Fruit fly (Drosophila melanogaster): ENCODE results near the gene Las.
A peak's percentile ranks its signal among the peaks of the same experiment; 100 is the strongest.

Gene Las

DNA sequence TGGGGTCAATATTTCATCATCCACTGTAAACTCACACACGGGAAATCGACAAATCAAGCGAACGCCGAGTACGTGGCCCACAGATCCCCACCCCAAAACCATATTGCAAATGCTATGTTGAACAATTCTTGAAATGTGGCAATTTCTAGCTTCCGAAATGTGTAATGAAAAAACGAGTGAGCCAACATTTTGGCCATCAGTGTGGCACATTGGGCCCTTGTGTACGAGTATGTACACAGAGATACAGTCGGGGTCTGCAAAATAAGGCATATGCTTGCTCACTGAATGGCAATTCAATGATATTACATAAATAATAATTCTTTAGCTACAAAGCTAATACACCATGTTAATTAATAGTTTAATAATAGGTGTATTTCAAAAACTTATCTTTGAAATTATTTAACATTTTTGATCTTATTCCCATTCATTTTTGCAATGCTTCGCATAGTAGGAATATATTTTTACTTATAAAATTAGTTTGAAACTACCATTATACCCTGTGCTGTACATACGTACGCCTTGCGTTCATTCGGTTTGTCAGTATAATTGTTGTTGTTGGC lies 32.5 kb downstream of the Las start (continued):
- peak; percentile 85 for TF ChIP-seq cwo (GFP tag; optimal IDR thresholded peaks at IDR 0.05)
- TF ChIP-seq CG30403 (GFP tag; optimal IDR thresholded peaks at IDR 0.05), result peak; percentile 92
- TF ChIP-seq Side (GFP tag; optimal IDR thresholded peaks at IDR 0.05), result peak; percentile 67
- peak; percentile 85 for TF ChIP-seq CG9437 (GFP tag; optimal IDR thresholded peaks at IDR 0.05)
- peak; percentile 80 for TF ChIP-seq gro (GFP tag; optimal IDR thresholded peaks at IDR 0.05)
- TF ChIP-seq Fer3 (tag; optimal IDR thresholded peaks at IDR 0.05), result peak; percentile 89
- TF ChIP-seq kni (GFP tag; optimal IDR thresholded peaks at IDR 0.05), result peak; percentile 37
- TF ChIP-seq trem (tag; optimal IDR thresholded peaks at IDR 0.05), result peak; percentile 53
- peak; percentile 88 for TF ChIP-seq Hr3 (GFP tag; optimal IDR thresholded peaks at IDR 0.05)
- peak; percentile 94 for TF ChIP-seq CG15269 (tag; optimal IDR thresholded peaks at IDR 0.05)
- peak; percentile 82 for TF ChIP-seq tin (GFP tag; optimal IDR thresholded peaks at IDR 0.05)
- TF ChIP-seq gfzf (GFP tag; optimal IDR thresholded peaks at IDR 0.05), result no peak
- TF ChIP-seq jing (GFP tag; optimal IDR thresholded peaks at IDR 0.05), result peak; percentile 77
- no peak for TF ChIP-seq p53 (GFP tag; optimal IDR thresholded peaks at IDR 0.05)
- TF ChIP-seq CG7786 (GFP tag; optimal IDR thresholded peaks at IDR 0.05), result peak; percentile 91
- TF ChIP-seq ranshi (GFP tag; IDR thresholded peaks at IDR 0.05), result peak; percentile 73
- TF ChIP-seq lbe (GFP tag; optimal IDR thresholded peaks at IDR 0.05), result peak; percentile 81
- peak; percentile 76 for TF ChIP-seq CG10147 (GFP tag; optimal IDR thresholded peaks at IDR 0.05)
- TF ChIP-seq Nf-YC (tag; optimal IDR thresholded peaks at IDR 0.05), result peak; percentile 82
- peak; percentile 94 for TF ChIP-seq row (GFP tag; IDR thresholded peaks at IDR 0.05)
- TF ChIP-seq CG6272 (GFP tag; IDR thresholded peaks at IDR 0.05), result peak; percentile 73
- TF ChIP-seq CG12769 (tag; optimal IDR thresholded peaks at IDR 0.05), result peak; percentile 89
- TF ChIP-seq dmrt11E (tag; optimal IDR thresholded peaks at IDR 0.05), result peak; percentile 71
- no peak for TF ChIP-seq tll (GFP tag; optimal IDR thresholded peaks at IDR 0.05)
- peak; percentile 87 for TF ChIP-seq Hsf (GFP tag; optimal IDR thresholded peaks at IDR 0.05)
- TF ChIP-seq CG30020 (tag; optimal IDR thresholded peaks at IDR 0.05), result peak; percentile 63
- no peak for TF ChIP-seq pan (optimal IDR thresholded peaks at IDR 0.05)
- TF ChIP-seq pan (GFP tag; optimal IDR thresholded peaks at IDR 0.05 in 1 of 2, IDR thresholded peaks at IDR 0.05 in 1 of 2), result peak in 1 of 2 experiments; percentile 89
- TF ChIP-seq croc (GFP tag; conservative IDR thresholded peaks at IDR 0.05), result peak; percentile 72
- peak in 1 of 2 experiments; percentile 89 for TF ChIP-seq Eip74EF (GFP tag; optimal IDR thresholded peaks at IDR 0.05)
- peak; percentile 87 for TF ChIP-seq CG3281 (GFP tag; optimal IDR thresholded peaks at IDR 0.05)
- TF ChIP-seq Poxn (GFP tag; IDR thresholded peaks at IDR 0.05), result peak; percentile 19; the same call in 1 of the 2 replicates
- peak; percentile 96 for TF ChIP-seq CG17361 (GFP tag; IDR thresholded peaks at IDR 0.05)
- peak; percentile 80 for TF ChIP-seq CG8281 (tag; optimal IDR thresholded peaks at IDR 0.05)
- peak; percentile 87 for TF ChIP-seq nerfin-1 (tag; optimal IDR thresholded peaks at IDR 0.05)
- no peak for TF ChIP-seq CkIIα-i1 (GFP tag; IDR thresholded peaks at IDR 0.05)
- TF ChIP-seq CG2199 (GFP tag; IDR thresholded peaks at IDR 0.05), result no peak; the same call in 1 of the 3 replicates
- TF ChIP-seq hkb (optimal IDR thresholded peaks at IDR 0.05), result no peak
- peak; percentile 85 for TF ChIP-seq hkb (GFP tag; IDR thresholded peaks at IDR 0.05)
- TF ChIP-seq CG5953 (GFP tag; IDR thresholded peaks at IDR 0.05), result peak; percentile 68
- TF ChIP-seq CG12659 (GFP tag; optimal IDR thresholded peaks at IDR 0.05), result peak; percentile 93
- TF ChIP-seq slp2 (GFP tag; optimal IDR thresholded peaks at IDR 0.05), result peak; percentile 73
- peak; percentile 62 for TF ChIP-seq CG9876 (GFP tag; optimal IDR thresholded peaks at IDR 0.05)
- peak; percentile 77 for TF ChIP-seq CG11085 (GFP tag; IDR thresholded peaks at IDR 0.05)
- TF ChIP-seq slou (GFP tag; optimal IDR thresholded peaks at IDR 0.05), result peak; percentile 82
- TF ChIP-seq Opbp (GFP tag; IDR thresholded peaks at IDR 0.05; ENCODE audit: partially characterized antibody), result no peak
- peak; percentile 69 for TF ChIP-seq CG6813 (GFP tag; optimal IDR thresholded peaks at IDR 0.05)
- TF ChIP-seq pfk (GFP tag; optimal IDR thresholded peaks at IDR 0.05), result peak; percentile 40
- TF ChIP-seq CG2120 (GFP tag; optimal IDR thresholded peaks at IDR 0.05), result peak; percentile 93
- TF ChIP-seq CG17186 (GFP tag; optimal IDR thresholded peaks at IDR 0.05), result peak; percentile 29

All from whole organism, embryonic.